Worm (Caenorhabditis elegans): Measurements from ENCODE around the gene srh-275.

- TF ChIP-seq sem-2 (GFP tag; optimal IDR thresholded peaks at IDR 0.05) (no peak), blmp-1 (tag; optimal IDR thresholded peaks at IDR 0.05) (no peak), ces-1 (GFP tag; optimal IDR thresholded peaks at IDR 0.05) (no peak), lin-13 (tag; optimal IDR thresholded peaks at IDR 0.05) (no peak), ceh-39 (tag; optimal IDR thresholded peaks at IDR 0.05) (no peak), elt-3 (tag; optimal IDR thresholded peaks at IDR 0.05) (no peak), nhr-2 (tag; optimal IDR thresholded peaks at IDR 0.05) (no peak), lin-32 (GFP tag; optimal IDR thresholded peaks at IDR 0.05) (no peak), pha-4 (tag; optimal IDR thresholded peaks at IDR 0.05) (no peak), nhr-28 (tag; optimal IDR thresholded peaks at IDR 0.05) (no peak), unc-62 (GFP tag; optimal IDR thresholded peaks at IDR 0.05) (no peak), nhr-76 (tag; optimal IDR thresholded peaks at IDR 0.05) (no peak), mab-5 (tag; optimal IDR thresholded peaks at IDR 0.05) (no peak)
Measured at ce11 chrV:7343522-7343921, 9.3 kb upstream of the srh-275 start, which contains the start of gene srh-244.
